Worm (Caenorhabditis elegans) whole organism, early embryonic: Measurements from ENCODE around the gene dct-1.

Source experiments
- B0310.2 ChIP-seq: sonication (generic microtip); optimal IDR thresholded peaks from 2 replicates; lab custom pipeline; 2016; ENCODE audit warnings: mild to moderate bottlenecking, missing genetic modification characterization, missing compliant biosample characterization
- F13C5.2 ChIP-seq: sonication (generic microtip); optimal IDR thresholded peaks from 2 replicates; lab custom pipeline; 2017; ENCODE audit warnings: mild to moderate bottlenecking, missing genetic modification characterization, inconsistent platforms, missing compliant biosample characterization
- aly-1 ChIP-seq: sonication (generic microtip); optimal IDR thresholded peaks from 2 replicates; lab custom pipeline; 2016; ENCODE audit warnings: missing genetic modification characterization, missing compliant biosample characterization
- ama-1 ChIP-seq: fragments of 150-350 bp; optimal IDR thresholded peaks from 2 replicates; lab custom pipeline; 2014
- ceh-13 ChIP-seq: fragments of 200-800 bp; sonication (Bioruptor generic); optimal IDR thresholded peaks from 2 replicates; lab custom pipeline; 2018; ENCODE audit warnings: mild to moderate bottlenecking, missing genetic modification characterization, missing compliant biosample characterization
- ceh-36 ChIP-seq: sonication (generic microtip); optimal IDR thresholded peaks from 2 replicates; lab custom pipeline; 2016; ENCODE audit warnings: missing genetic modification characterization, inconsistent platforms, missing compliant biosample characterization
- ets-7 ChIP-seq: sonication (generic microtip); optimal IDR thresholded peaks from 2 replicates; lab custom pipeline; 2016; ENCODE audit warnings: missing genotype, missing genetic modification characterization, missing compliant biosample characterization
- flt-1 ChIP-seq: fragments of 200-800 bp; sonication (Bioruptor generic); IDR thresholded peaks from 2 replicates; pipeline ENCODE4 v1.3.6; 2022; ENCODE audit warnings: missing genetic modification characterization, missing compliant biosample characterization
- hmbx-1 ChIP-seq: sonication (generic microtip); optimal IDR thresholded peaks from 2 replicates; lab custom pipeline; 2016; ENCODE audit warnings: mild to moderate bottlenecking, missing genetic modification characterization, missing compliant biosample characterization
- hmg-4 ChIP-seq: fragments of 200-800 bp; sonication (Bioruptor generic); optimal IDR thresholded peaks from 2 replicates; lab custom pipeline; 2018; ENCODE audit warnings: mild to moderate bottlenecking, missing genetic modification characterization, missing compliant biosample characterization
- hnd-1 ChIP-seq: sonication (generic microtip); optimal IDR thresholded peaks from 2 replicates; lab custom pipeline; 2016; ENCODE audit warnings: missing genetic modification characterization, missing compliant biosample characterization
- pes-1 ChIP-seq: fragments of 200-800 bp; sonication (Bioruptor generic); IDR thresholded peaks from 2 replicates; pipeline ENCODE4 v1.3.6; 2022; ENCODE audit warnings: missing genetic modification reagents, missing genetic modification characterization, missing compliant biosample characterization
- scrt-1 ChIP-seq: fragments of 200-800 bp; sonication (Bioruptor generic); IDR thresholded peaks from 2 replicates; pipeline ENCODE4 v1.3.6; 2022; ENCODE audit warnings: missing genetic modification characterization, missing compliant biosample characterization
- sea-1 ChIP-seq: fragments of 200-800 bp; sonication (Bioruptor generic); conservative IDR thresholded peaks from 2 replicates; pipeline ENCODE4 v1.3.6; 2022; ENCODE audit warnings: missing genetic modification characterization, missing compliant biosample characterization
- tbx-11 ChIP-seq: fragments of 200-800 bp; sonication (Bioruptor generic); IDR thresholded peaks from 2 replicates; pipeline ENCODE4 v1.3.6; 2022; ENCODE audit warnings: missing genetic modification characterization, missing compliant biosample characterization
- tbx-37 ChIP-seq: fragments of 200-800 bp; sonication (Bioruptor generic); conservative IDR thresholded peaks from 2 replicates; pipeline ENCODE4 v1.3.6; 2022; ENCODE audit warnings: missing genetic modification reagents, missing genetic modification characterization, missing compliant biosample characterization
- tra-4 ChIP-seq: sonication (generic microtip); optimal IDR thresholded peaks from 2 replicates; lab custom pipeline; 2017; ENCODE audit warnings: missing genetic modification characterization, missing compliant biosample characterization

dct-1 gene

DNA sequence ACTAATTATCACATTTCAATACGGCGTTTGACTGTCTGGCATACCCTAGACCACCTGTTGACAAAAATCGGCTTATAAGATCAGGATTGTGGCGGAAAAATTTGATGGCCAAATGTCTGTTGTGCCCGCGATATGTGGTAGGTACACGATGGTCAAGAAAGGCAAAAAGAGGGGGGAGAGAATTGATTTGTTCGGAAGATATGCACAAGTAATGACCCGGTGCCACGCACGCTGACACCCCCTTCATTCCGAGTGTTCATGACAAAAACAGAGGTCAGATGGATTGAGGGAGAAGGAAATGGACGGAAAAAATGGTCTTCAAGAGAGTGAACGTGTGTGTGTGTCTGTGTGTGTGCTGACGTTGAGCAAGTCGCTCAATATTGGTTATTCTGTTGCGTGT is 11.3 kb downstream of the dct-1 start:
- no peak for TF ChIP-seq flt-1 (GFP tag; lab: Robert Waterston, UW)
- TF ChIP-seq F13C5.2 (tag; lab: Kevin White, UChicago) = no peak
- TF ChIP-seq pes-1 = no peak
- TF ChIP-seq scrt-1 (GFP tag; lab: Robert Waterston, UW) = 0 out of 2 replicates have a peak, but pooled peaks have one; percentile 47
- TF ChIP-seq tbx-11 (GFP tag; lab: Robert Waterston, UW) = 0 out of 2 replicates have a peak, but pooled peaks have one; percentile 11
- TF ChIP-seq hmbx-1 = no peak
- TF ChIP-seq hmg-4 (GFP tag; lab: Kevin White, UChicago) = peak; percentile 68
- no peak for TF ChIP-seq B0310.2 (tag; lab: Kevin White, UChicago)

ce11 chrX:7968537-7968936 is 14.4 kb downstream of the dct-1 start:
- TF ChIP-seq ceh-36 (tag; lab: Kevin White, UChicago) (no peak), pes-1 (no peak)

DNA sequence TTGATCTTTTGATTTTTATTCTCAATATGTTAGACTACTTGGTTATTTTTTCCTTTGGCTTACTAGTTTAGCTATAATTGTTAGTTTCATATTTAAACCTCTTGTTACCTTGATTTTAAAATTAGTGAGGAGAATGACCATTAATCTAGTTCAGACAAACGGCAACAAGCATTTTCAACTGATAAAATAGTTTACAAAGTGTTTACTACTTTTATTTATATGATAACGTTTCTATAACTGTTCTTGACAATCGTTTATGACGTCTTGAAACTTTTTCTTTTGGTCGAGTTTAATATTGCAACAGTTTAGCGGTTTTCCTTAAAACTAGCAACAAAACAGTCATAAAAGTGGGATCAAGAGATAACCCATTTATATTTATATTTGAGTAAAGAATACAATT is 21.6 kb downstream of the dct-1 start:
- TF ChIP-seq tra-4 (tag; lab: Kevin White, UChicago) (no peak), tbx-11 (GFP tag; lab: Robert Waterston, UW) (no peak), hnd-1 (tag; lab: Kevin White, UChicago) (no peak), sea-1 (GFP tag; lab: Robert Waterston, UW) (no peak), B0310.2 (tag; lab: Kevin White, UChicago) (no peak), ets-7 (tag; lab: Kevin White, UChicago) (no peak), tbx-37 (GFP tag; lab: Robert Waterston, UW) (no peak), ceh-36 (tag; lab: Kevin White, UChicago) (no peak)

ce11 chrX:7976400-7976799 is 22.2 kb downstream of the dct-1 start, which contains the start of gene F45E1.5:
TSS of gene F45E1.5 (plus strand) at chrX:7976700.
- TF ChIP-seq ceh-36 (tag; lab: Kevin White, UChicago) = no peak
- no peak for TF ChIP-seq tbx-11 (GFP tag; lab: Robert Waterston, UW)
- TF ChIP-seq ceh-13 (GFP tag; lab: Kevin White, UChicago) = no peak
- TF ChIP-seq F13C5.2 (tag; lab: Kevin White, UChicago) = no peak
- no peak for TF ChIP-seq B0310.2 (tag; lab: Kevin White, UChicago)
- no peak for TF ChIP-seq ets-7 (tag; lab: Kevin White, UChicago)
- no peak for TF ChIP-seq hmbx-1

DNA sequence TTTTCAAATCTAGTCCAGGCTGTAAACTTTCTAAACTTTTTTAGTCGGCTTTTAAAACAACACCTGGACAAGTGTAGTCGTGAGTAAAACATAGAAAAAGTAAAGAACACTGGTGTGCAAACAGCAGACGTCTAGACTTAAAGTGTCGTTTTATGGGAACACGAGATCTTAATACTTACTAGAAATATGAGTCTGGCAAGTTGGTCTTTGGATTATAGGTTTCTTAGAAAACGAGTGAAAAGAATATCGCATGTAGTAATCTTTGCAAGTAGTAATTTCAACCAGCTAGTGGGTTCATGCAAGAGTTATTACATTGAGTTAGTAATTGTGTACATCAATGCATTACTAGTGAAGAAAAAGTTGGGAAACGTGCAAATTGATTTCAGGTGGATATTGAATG is 23.3 kb downstream of the dct-1 start:
- no peak for TF ChIP-seq sea-1 (GFP tag; lab: Robert Waterston, UW)
- TF ChIP-seq tbx-37 (GFP tag; lab: Robert Waterston, UW) = no peak
- no peak for TF ChIP-seq tra-4 (tag; lab: Kevin White, UChicago)
- no peak for TF ChIP-seq hnd-1 (tag; lab: Kevin White, UChicago)
- TF ChIP-seq ama-1 = no peak
- TF ChIP-seq F13C5.2 (tag; lab: Kevin White, UChicago) = no peak
- TF ChIP-seq aly-1 (tag; lab: Kevin White, UChicago) = no peak
- no peak for TF ChIP-seq ceh-36 (tag; lab: Kevin White, UChicago)
- TF ChIP-seq hmg-4 (GFP tag; lab: Kevin White, UChicago) = no peak
- no peak for TF ChIP-seq scrt-1 (GFP tag; lab: Robert Waterston, UW)
- no peak for TF ChIP-seq pes-1
- no peak for TF ChIP-seq ceh-13 (GFP tag; lab: Kevin White, UChicago)
- no peak for TF ChIP-seq hmbx-1
- TF ChIP-seq flt-1 (GFP tag; lab: Robert Waterston, UW) = no peak
- no peak for TF ChIP-seq tbx-11 (GFP tag; lab: Robert Waterston, UW)
- TF ChIP-seq B0310.2 (tag; lab: Kevin White, UChicago) = no peak

- TF ChIP-seq ceh-36 (tag; lab: Kevin White, UChicago) = no peak
- TF ChIP-seq ama-1 = no peak
- no peak for TF ChIP-seq ets-7 (tag; lab: Kevin White, UChicago)
- no peak for TF ChIP-seq tbx-11 (GFP tag; lab: Robert Waterston, UW)
- no peak for TF ChIP-seq pes-1
- no peak for TF ChIP-seq hmbx-1
- TF ChIP-seq B0310.2 (tag; lab: Kevin White, UChicago) = no peak
- TF ChIP-seq ceh-13 (GFP tag; lab: Kevin White, UChicago) = no peak
- TF ChIP-seq aly-1 (tag; lab: Kevin White, UChicago) = no peak
- no peak for TF ChIP-seq sea-1 (GFP tag; lab: Robert Waterston, UW)
- no peak for TF ChIP-seq tra-4 (tag; lab: Kevin White, UChicago)
- no peak for TF ChIP-seq hnd-1 (tag; lab: Kevin White, UChicago)
- TF ChIP-seq flt-1 (GFP tag; lab: Robert Waterston, UW) = no peak
- TF ChIP-seq F13C5.2 (tag; lab: Kevin White, UChicago) = no peak
- TF ChIP-seq scrt-1 (GFP tag; lab: Robert Waterston, UW) = no peak
- TF ChIP-seq tbx-37 (GFP tag; lab: Robert Waterston, UW) = no peak
- TF ChIP-seq hmg-4 (GFP tag; lab: Kevin White, UChicago) = no peak
These were observed 27.9 kb downstream of the dct-1 start, which contains the start of gene his-71 for ce11 chrX:7982047-7982446. TSS of gene his-71 (minus strand) at chrX:7982070.

DNA sequence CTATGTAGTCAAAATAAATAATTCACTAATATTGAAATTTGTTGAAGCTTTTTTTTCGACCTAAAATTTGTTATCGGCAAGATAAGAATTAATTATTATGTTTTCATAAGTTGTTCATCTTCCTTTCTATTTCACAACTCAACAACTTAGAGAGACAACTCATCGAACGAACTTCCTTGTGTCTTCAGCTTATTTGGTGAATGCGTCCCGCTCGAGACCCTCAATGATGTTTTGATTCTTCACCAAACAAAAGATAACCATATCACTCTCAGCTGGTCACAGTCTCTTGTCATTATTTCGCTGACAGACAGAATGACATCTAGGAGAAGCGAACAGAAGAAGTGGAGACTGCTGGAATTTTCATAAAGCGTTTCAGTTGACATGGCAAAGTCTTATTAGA is 30.6 kb downstream of the dct-1 start:
- TF ChIP-seq ceh-13 (GFP tag; lab: Kevin White, UChicago) (no peak), scrt-1 (GFP tag; lab: Robert Waterston, UW) (no peak), ama-1 (no peak), hmg-4 (GFP tag; lab: Kevin White, UChicago) (no peak), hnd-1 (tag; lab: Kevin White, UChicago) (no peak), ceh-36 (tag; lab: Kevin White, UChicago) (no peak)

DNA sequence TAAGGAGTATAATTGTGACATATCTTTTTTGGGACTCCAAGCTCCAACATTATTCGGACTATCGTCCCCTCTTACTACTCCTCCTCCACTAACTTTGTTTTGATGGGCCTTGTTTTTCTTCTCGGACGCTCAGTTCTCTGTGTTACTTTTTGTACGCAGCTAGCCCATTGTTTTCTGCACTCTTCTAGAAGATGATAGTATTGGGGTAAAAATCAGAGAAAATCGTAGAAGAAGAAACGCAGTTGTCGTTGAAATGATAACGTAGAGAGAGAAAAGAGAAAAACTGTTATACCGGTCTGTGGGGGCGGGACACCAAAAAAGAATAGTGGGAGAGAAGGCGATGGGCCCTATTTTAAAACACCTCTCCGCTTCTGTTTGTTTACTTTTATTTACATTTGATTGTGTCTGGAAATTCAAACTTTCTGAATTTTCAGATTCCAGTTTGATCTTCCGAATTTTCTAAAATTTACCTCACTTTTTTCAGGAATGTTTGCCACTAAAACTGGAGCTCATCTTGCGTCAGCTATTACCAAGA is 31.4 kb downstream of the dct-1 start, which contains the start of gene F45E1.4:
Gene F45E1.4, plus strand, starts transcription at position 485 of the 535 bp plus-strand sequence.
- TF ChIP-seq ets-7 (tag; lab: Kevin White, UChicago) (no peak), aly-1 (tag; lab: Kevin White, UChicago) (no peak), ama-1 (no peak), flt-1 (GFP tag; lab: Robert Waterston, UW) (no peak), sea-1 (GFP tag; lab: Robert Waterston, UW) (no peak), ceh-36 (tag; lab: Kevin White, UChicago) (no peak), hmg-4 (GFP tag; lab: Kevin White, UChicago) (no peak), scrt-1 (GFP tag; lab: Robert Waterston, UW) (no peak), B0310.2 (tag; lab: Kevin White, UChicago) (no peak), hmbx-1 (no peak), ceh-13 (GFP tag; lab: Kevin White, UChicago) (no peak), tbx-11 (GFP tag; lab: Robert Waterston, UW) (no peak), hnd-1 (tag; lab: Kevin White, UChicago) (no peak), tra-4 (tag; lab: Kevin White, UChicago) (no peak), pes-1 (no peak), tbx-37 (GFP tag; lab: Robert Waterston, UW) (no peak), F13C5.2 (tag; lab: Kevin White, UChicago) (no peak)
